Worm (Caenorhabditis elegans) whole organism, L1 larva: ENCODE results near the gene srv-34.
A peak's percentile ranks its signal among the peaks of the same experiment; 100 is the strongest.

Experiments
- C04F5.9 ChIP-seq: sonication (generic microtip); optimal IDR thresholded peaks from 2 replicates; lab custom pipeline; 2016; ENCODE audit warnings: missing genetic modification characterization, missing compliant biosample characterization
- C16A3.4 ChIP-seq: fragments of 150-350 bp; optimal IDR thresholded peaks from 2 replicates; lab custom pipeline; 2014; ENCODE audit warnings: missing biosample characterization, missing genetic modification characterization
- C34B4.2 ChIP-seq: sonication (generic microtip); optimal IDR thresholded peaks from 2 replicates; lab custom pipeline; 2017; ENCODE audit warnings: mild to moderate bottlenecking, missing genetic modification characterization, missing compliant biosample characterization
- F16B12.6 ChIP-seq: fragments of 150-350 bp; optimal IDR thresholded peaks from 2 replicates; lab custom pipeline; 2014; ENCODE audit warnings: missing biosample characterization, missing genetic modification characterization
- Y116A8C.19 ChIP-seq: sonication (generic microtip); optimal IDR thresholded peaks from 2 replicates; lab custom pipeline; 2016; ENCODE audit warnings: missing compliant biosample characterization, missing genetic modification characterization, borderline replicate concordance
- aha-1 ChIP-seq: fragments of 150-350 bp; optimal IDR thresholded peaks from 2 replicates; lab custom pipeline; 2014; ENCODE audit warnings: missing biosample characterization, missing genetic modification characterization
- aly-2 ChIP-seq: fragments of 150-350 bp; optimal IDR thresholded peaks from 2 replicates; lab custom pipeline; 2014; ENCODE audit warnings: missing biosample characterization, missing genetic modification characterization
- ama-1 ChIP-seq: fragments of 150-350 bp; optimal IDR thresholded peaks from 2 replicates; lab custom pipeline; 2014
- blmp-1 ChIP-seq: fragments of 150-350 bp; optimal IDR thresholded peaks from 2 replicates; lab custom pipeline; 2014; ENCODE audit warnings: missing biosample characterization, missing genetic modification characterization
- ceh-8 ChIP-seq: fragments of 200-800 bp; sonication (Bioruptor generic); optimal IDR thresholded peaks from 2 replicates; lab custom pipeline; 2018; ENCODE audit warnings: mild to moderate bottlenecking, missing genetic modification characterization, moderate library complexity, missing compliant biosample characterization
- ceh-82 ChIP-seq, 3 experiments: fragments of 150-350 bp in 1 of 3; sonication (generic microtip) in 2 of 3; optimal IDR thresholded peaks; 2 replicates each; lab custom pipeline; 2014 to 2017; ENCODE audit warnings: missing biosample characterization in 3 of 3, missing genetic modification characterization in 3 of 3
- ceh-88 ChIP-seq: fragments of 200-800 bp; sonication (Bioruptor generic); IDR thresholded peaks from 2 replicates; pipeline ENCODE4 v1.3.6; 2022; ENCODE audit warnings: missing genetic modification characterization, missing compliant biosample characterization
- ces-1 ChIP-seq: fragments of 150-350 bp; optimal IDR thresholded peaks from 2 replicates; lab custom pipeline; 2014; ENCODE audit warnings: missing biosample characterization, missing genetic modification reagents, missing genetic modification characterization
- dpl-1 ChIP-seq, 3 experiments: fragments of 150-350 bp in 2 of 3; sonication (generic microtip) in 1 of 3; optimal IDR thresholded peaks; 2 replicates each; lab custom pipeline; 2014 to 2017; ENCODE audit warnings: missing biosample characterization in 3 of 3, missing genetic modification characterization in 3 of 3, missing genetic modification reagents in 3 of 3
- efl-1 ChIP-seq, 4 experiments: fragments of 150-350 bp; optimal IDR thresholded peaks in 3 of 4; peaks in 1 of 4; 1 replicate in 1 of 4; 2 replicates in 3 of 4; lab custom pipeline; 2014; ENCODE audit warnings: missing biosample characterization in 2 of 4, missing genetic modification characterization in 2 of 4, missing genetic modification reagents in 2 of 4
- efl-3 ChIP-seq: fragments of 200-800 bp; sonication (Bioruptor generic); optimal IDR thresholded peaks from 2 replicates; lab custom pipeline; 2018; ENCODE audit warnings: mild to moderate bottlenecking, missing genetic modification characterization, missing compliant biosample characterization
- elt-3 ChIP-seq, 6 experiments: fragments of 150-350 bp in 1 of 6; sonication (generic microtip); optimal IDR thresholded peaks; 2 replicates each; lab custom pipeline; 2017 to 2018; ENCODE audit warnings: missing biosample characterization in 6 of 6, missing genetic modification characterization in 6 of 6, inconsistent platforms in 1 of 6
- ets-5 ChIP-seq: fragments of 200-800 bp; sonication (Bioruptor generic); IDR thresholded peaks from 2 replicates; pipeline ENCODE4 v1.3.6; 2022; ENCODE audit warnings: missing genetic modification characterization, missing compliant biosample characterization
- fkh-10 ChIP-seq: sonication (generic microtip); optimal IDR thresholded peaks from 2 replicates; lab custom pipeline; 2017; ENCODE audit warnings: missing biosample characterization, missing genetic modification reagents, missing genetic modification characterization
- fkh-4 ChIP-seq: sonication (generic microtip); optimal IDR thresholded peaks from 2 replicates; lab custom pipeline; 2016; ENCODE audit warnings: missing compliant biosample characterization, missing genetic modification characterization, borderline replicate concordance
- fkh-8 ChIP-seq: sonication (generic microtip); optimal IDR thresholded peaks from 2 replicates; lab custom pipeline; 2016; ENCODE audit warnings: mild to moderate bottlenecking, missing genetic modification characterization, missing compliant biosample characterization
- hlh-17 ChIP-seq: fragments of 200-800 bp; sonication (Bioruptor generic); optimal IDR thresholded peaks from 2 replicates; lab custom pipeline; 2018; ENCODE audit warnings: missing genetic modification characterization, mild to moderate bottlenecking, missing compliant biosample characterization, moderate library complexity, borderline replicate concordance
- hpl-2 ChIP-seq: fragments of 150-350 bp; optimal IDR thresholded peaks from 2 replicates; lab custom pipeline; 2014; ENCODE audit warnings: missing biosample characterization, missing genetic modification reagents, missing genetic modification characterization
- lin-13 ChIP-seq: fragments of 150-350 bp; optimal IDR thresholded peaks from 2 replicates; lab custom pipeline; 2014; ENCODE audit warnings: missing biosample characterization, missing genetic modification reagents, missing genetic modification characterization
- lin-14 ChIP-seq: fragments of 200-800 bp; sonication (Bioruptor generic); optimal IDR thresholded peaks from 2 replicates; lab custom pipeline; 2018; ENCODE audit warnings: mild to moderate bottlenecking, missing genetic modification characterization, moderate library complexity, missing compliant biosample characterization
- lin-15B ChIP-seq: fragments of 150-350 bp; sonication (generic microtip); optimal IDR thresholded peaks from 3 replicates; lab custom pipeline; 2014; ENCODE audit warnings: missing biosample characterization, missing genetic modification characterization
- lin-35 ChIP-seq, 2 experiments: fragments of 150-350 bp; optimal IDR thresholded peaks; 2 replicates each; lab custom pipeline; 2014; ENCODE audit warnings: missing biosample characterization in 2 of 2, missing genetic modification characterization in 2 of 2, missing genetic modification reagents in 2 of 2
- lsy-2 ChIP-seq, 2 experiments: fragments of 150-350 bp; optimal IDR thresholded peaks; 2 replicates each; lab custom pipeline; 2014; ENCODE audit warnings: missing biosample characterization in 2 of 2, missing genetic modification characterization in 2 of 2
- mdl-1 ChIP-seq, 2 experiments: fragments of 150-350 bp; optimal IDR thresholded peaks; 2 replicates each; lab custom pipeline; 2014 to 2017; ENCODE audit warnings: missing biosample characterization in 2 of 2, missing genetic modification characterization in 2 of 2, inconsistent platforms in 1 of 2
- mef-2 ChIP-seq: fragments of 150-350 bp; optimal IDR thresholded peaks from 2 replicates; lab custom pipeline; 2014; ENCODE audit warnings: missing biosample characterization, missing genetic modification characterization
- mep-1 ChIP-seq: fragments of 150-350 bp; optimal IDR thresholded peaks from 2 replicates; lab custom pipeline; 2014; ENCODE audit warnings: missing biosample characterization, missing genetic modification characterization
- nhr-11 ChIP-seq: fragments of 150-350 bp; optimal IDR thresholded peaks from 2 replicates; lab custom pipeline; 2014; ENCODE audit warnings: missing biosample characterization, missing genetic modification characterization
- nhr-76 ChIP-seq: sonication (generic microtip); optimal IDR thresholded peaks from 2 replicates; lab custom pipeline; 2017; ENCODE audit warnings: missing biosample characterization, missing genetic modification characterization
- nhr-77 ChIP-seq: fragments of 150-350 bp; optimal IDR thresholded peaks from 2 replicates; lab custom pipeline; 2014; ENCODE audit warnings: missing biosample characterization, missing genetic modification characterization
- nhr-84 ChIP-seq: sonication (generic microtip); optimal IDR thresholded peaks from 2 replicates; lab custom pipeline; 2017; ENCODE audit warnings: missing biosample characterization, missing genetic modification characterization
- nhr-85 ChIP-seq: sonication (generic microtip); peaks from one replicate; lab custom pipeline; 2016; ENCODE audit warnings: missing genetic modification characterization, inconsistent platforms, missing compliant biosample characterization
- nhr-90 ChIP-seq: sonication (generic microtip); optimal IDR thresholded peaks from 2 replicates; lab custom pipeline; 2016; ENCODE audit warnings: mild to moderate bottlenecking, missing genetic modification characterization, missing compliant biosample characterization; ENCODE audit not compliant: poor library complexity
- pag-3 ChIP-seq: sonication (generic microtip); optimal IDR thresholded peaks from 2 replicates; lab custom pipeline; 2017; ENCODE audit warnings: missing genetic modification characterization, mild to moderate bottlenecking, missing compliant biosample characterization, antibody characterized with exemption, borderline replicate concordance; ENCODE audit not compliant: insufficient read depth
- pqm-1 ChIP-seq: sonication (generic microtip); optimal IDR thresholded peaks from 3 replicates; lab custom pipeline; 2017; ENCODE audit warnings: missing biosample characterization, missing genetic modification characterization
- skn-1 ChIP-seq: fragments of 150-350 bp; optimal IDR thresholded peaks from 2 replicates; lab custom pipeline; 2014; ENCODE audit warnings: missing biosample characterization, missing genetic modification characterization
- snpc-4 ChIP-seq: fragments of 150-350 bp; optimal IDR thresholded peaks from 2 replicates; lab custom pipeline; 2014; ENCODE audit warnings: missing biosample characterization, missing genetic modification characterization
- sox-4 ChIP-seq: sonication (generic microtip); optimal IDR thresholded peaks from 2 replicates; lab custom pipeline; 2016; ENCODE audit warnings: missing genetic modification characterization, missing compliant biosample characterization
- sptf-1 ChIP-seq: fragments of 150-350 bp; optimal IDR thresholded peaks from 2 replicates; lab custom pipeline; 2014; ENCODE audit warnings: missing biosample characterization, missing genetic modification characterization
- sup-37 ChIP-seq: fragments of 200-800 bp; sonication (Bioruptor generic); optimal IDR thresholded peaks from 2 replicates; lab custom pipeline; 2018; ENCODE audit warnings: mild to moderate bottlenecking, missing genetic modification characterization, missing compliant biosample characterization
- swsn-7 ChIP-seq: sonication (generic microtip); optimal IDR thresholded peaks from 2 replicates; lab custom pipeline; 2016; ENCODE audit warnings: missing genetic modification characterization, missing compliant biosample characterization
- tlp-1 ChIP-seq: fragments of 150-350 bp; optimal IDR thresholded peaks from 2 replicates; lab custom pipeline; 2014; ENCODE audit warnings: missing biosample characterization, missing genetic modification characterization
- unc-30 ChIP-seq: sonication (generic microtip); optimal IDR thresholded peaks from 2 replicates; lab custom pipeline; 2017; ENCODE audit warnings: missing biosample characterization, missing genetic modification characterization
- unc-62 ChIP-seq: fragments of 150-350 bp; optimal IDR thresholded peaks from 2 replicates; lab custom pipeline; 2014; ENCODE audit warnings: missing biosample characterization, missing genetic modification reagents, missing genetic modification characterization
- unc-86 ChIP-seq: sonication (generic microtip); optimal IDR thresholded peaks from 2 replicates; lab custom pipeline; 2016; ENCODE audit warnings: missing genetic modification characterization, missing compliant biosample characterization
- unc-98 ChIP-seq: fragments of 200-800 bp; sonication (Bioruptor generic); IDR thresholded peaks from 2 replicates; pipeline ENCODE4 v1.3.6; 2022; ENCODE audit warnings: missing genetic modification characterization, missing compliant biosample characterization
- vab-15 ChIP-seq: sonication (generic microtip); optimal IDR thresholded peaks from 2 replicates; lab custom pipeline; 2017; ENCODE audit warnings: missing genotype, mild to moderate bottlenecking, missing genetic modification characterization, missing compliant biosample characterization
- zip-4 ChIP-seq: fragments of 200-800 bp; sonication (Bioruptor generic); optimal IDR thresholded peaks from 2 replicates; lab custom pipeline; 2018; ENCODE audit warnings: mild to moderate bottlenecking, missing genetic modification characterization, moderate library complexity, missing compliant biosample characterization
- ztf-4 ChIP-seq: fragments of 150-350 bp; optimal IDR thresholded peaks from 2 replicates; lab custom pipeline; 2014; ENCODE audit warnings: missing biosample characterization, missing genetic modification characterization

The srv-34 gene

DNA sequence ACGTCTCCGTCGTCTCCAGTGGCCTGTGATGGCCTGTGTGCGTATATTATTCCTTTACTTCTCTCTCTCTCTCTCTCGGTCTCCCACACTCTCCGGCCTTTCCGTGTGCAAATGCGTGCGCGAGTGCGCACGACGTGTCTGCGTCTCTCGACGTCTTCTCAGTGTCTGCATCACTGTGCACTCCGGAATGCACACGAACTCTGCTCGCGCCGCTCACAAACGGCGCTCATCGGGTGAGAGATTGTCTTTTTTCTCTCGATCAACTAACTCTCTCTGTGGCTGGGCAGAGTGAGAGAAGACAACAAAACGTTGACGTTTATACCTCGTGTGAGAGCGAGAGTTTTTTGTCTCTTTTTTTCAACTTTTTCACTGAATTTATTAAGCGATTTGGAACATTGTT, 18.6 kb downstream of the srv-34 start (continued):
- peak; percentile 47 for TF ChIP-seq sox-4
- peak; percentile 95 for TF ChIP-seq nhr-85 (tag; lab: Kevin White, UChicago)
- no peak for TF ChIP-seq nhr-76 (tag; lab: Kevin White, UChicago)
- no peak for TF ChIP-seq fkh-4 (tag; lab: Kevin White, UChicago)
- no peak for TF ChIP-seq pqm-1
- peak in 3 of 6 experiments; percentile 75 to 83 (median 81) for TF ChIP-seq elt-3 (tag; optimal IDR thresholded peaks at IDR 0.05; lab: Kevin White, UChicago)
- no peak for TF ChIP-seq hpl-2 (GFP tag; lab: Kevin White, UChicago)
- TF ChIP-seq ets-5 (GFP tag; lab: Robert Waterston, UW) = no peak
- peak; percentile 73 for TF ChIP-seq C16A3.4 (tag; lab: Kevin White, UChicago)
- no peak for TF ChIP-seq efl-3 (GFP tag; lab: Kevin White, UChicago)
- TF ChIP-seq F16B12.6 (tag; lab: Kevin White, UChicago) = peak; percentile 33
- TF ChIP-seq C34B4.2 (tag; lab: Kevin White, UChicago) = no peak
- no peak for TF ChIP-seq unc-62 (GFP tag; lab: Kevin White, UChicago)
- TF ChIP-seq mep-1 (tag; lab: Kevin White, UChicago) = peak; percentile 77
- TF ChIP-seq tlp-1 (tag; lab: Kevin White, UChicago) = no peak
- TF ChIP-seq lin-35 (GFP tag; optimal IDR thresholded peaks at IDR 0.05; lab: Kevin White, UChicago) = peak; percentile 72 to 85
- TF ChIP-seq skn-1 (tag; lab: Kevin White, UChicago) = peak; percentile 89
- TF ChIP-seq ceh-88 (GFP tag; lab: Robert Waterston, UW) = peak; percentile 68
- peak; percentile 84 to 93 for TF ChIP-seq efl-1 (optimal IDR thresholded peaks at IDR 0.05; lab: Kevin White, UChicago)
- TF ChIP-seq efl-1 (GFP tag; optimal IDR thresholded peaks at IDR 0.05 in 1 of 2; lab: Kevin White, UChicago) = peak; percentile 57 to 96
- TF ChIP-seq hlh-17 = no peak
- TF ChIP-seq lin-14 (GFP tag; lab: Kevin White, UChicago) = peak; percentile 98
- peak; percentile 67 for TF ChIP-seq ztf-4 (tag; lab: Kevin White, UChicago)
- TF ChIP-seq aha-1 (tag; lab: Kevin White, UChicago) = no peak
- peak; percentile 84 for TF ChIP-seq blmp-1 (tag; lab: Kevin White, UChicago)
- TF ChIP-seq snpc-4 (tag; lab: Kevin White, UChicago) = peak; percentile 86
- no peak for TF ChIP-seq unc-30 (tag; lab: Kevin White, UChicago)
- no peak for TF ChIP-seq mef-2 (tag; lab: Kevin White, UChicago)
- TF ChIP-seq vab-15 (tag; lab: Kevin White, UChicago) = no peak
- peak; percentile 67 to 92 for TF ChIP-seq mdl-1 (tag; optimal IDR thresholded peaks at IDR 0.05; lab: Kevin White, UChicago)
- TF ChIP-seq sup-37 = peak; percentile 61
- TF ChIP-seq ceh-82 (tag; optimal IDR thresholded peaks at IDR 0.05; lab: Kevin White, UChicago) = peak; percentile 82 to 91 (median 85)
- TF ChIP-seq sptf-1 (tag; lab: Kevin White, UChicago) = no peak
- peak; percentile 12 for TF ChIP-seq lin-15B
- no peak for TF ChIP-seq unc-98 (GFP tag; lab: Robert Waterston, UW)
- TF ChIP-seq zip-4 (GFP tag; lab: Kevin White, UChicago) = peak; percentile 50
- no peak for TF ChIP-seq Y116A8C.19
- TF ChIP-seq aly-2 = peak; percentile 9
- no peak for TF ChIP-seq nhr-84 (tag; lab: Kevin White, UChicago)
- peak; percentile 60 for TF ChIP-seq ceh-8 (GFP tag; lab: Kevin White, UChicago)
- peak; percentile 73 to 87 for TF ChIP-seq lsy-2 (tag; optimal IDR thresholded peaks at IDR 0.05; lab: Kevin White, UChicago)
- TF ChIP-seq fkh-8 (tag; lab: Kevin White, UChicago) = peak; percentile 94
- TF ChIP-seq ama-1 (lab: Kevin White, UChicago) = no peak
- TF ChIP-seq lin-13 (GFP tag; lab: Kevin White, UChicago) = peak; percentile 75
- TF ChIP-seq ces-1 = no peak
- TF ChIP-seq nhr-11 (tag; lab: Kevin White, UChicago) = peak; percentile 5
- peak; percentile 79 for TF ChIP-seq fkh-10 (GFP tag; lab: Kevin White, UChicago)
- TF ChIP-seq nhr-77 (tag; lab: Kevin White, UChicago) = peak; percentile 81
- peak; percentile 53 to 62 (median 56) for TF ChIP-seq dpl-1 (GFP tag; optimal IDR thresholded peaks at IDR 0.05; lab: Kevin White, UChicago)
- TF ChIP-seq pag-3 (tag; lab: Kevin White, UChicago) = no peak
- TF ChIP-seq unc-86 = peak; percentile 89
- TF ChIP-seq nhr-90 (tag; lab: Kevin White, UChicago) = peak; percentile 83
- TF ChIP-seq C04F5.9 = no peak
- TF ChIP-seq swsn-7 (tag; lab: Kevin White, UChicago) = peak; percentile 92
